Worm (Caenorhabditis elegans) whole organism, late embryonic: ENCODE measurements around the gene ZC239.5.
"Not testable (repeated sequence)": the region's sequence is repeated elsewhere in the genome, so short reads cannot be mapped to it uniquely, and the experiment has no call there.

ENCODE experiments used
- ceh-18 ChIP-seq: sonication (generic microtip); optimal IDR thresholded peaks from 2 replicates; lab custom pipeline; 2016; ENCODE audit warnings: missing genetic modification characterization, missing compliant biosample characterization
- ceh-31 ChIP-seq: sonication (generic microtip); optimal IDR thresholded peaks from 2 replicates; lab custom pipeline; 2016; ENCODE audit warnings: missing genetic modification characterization, missing compliant biosample characterization
- dve-1 ChIP-seq: sonication (generic microtip); optimal IDR thresholded peaks from 2 replicates; lab custom pipeline; 2017; ENCODE audit warnings: antibody characterized with exemption, mild to moderate bottlenecking, missing genetic modification characterization, missing compliant biosample characterization
- eyg-1 ChIP-seq: sonication (generic microtip); optimal IDR thresholded peaks from 2 replicates; lab custom pipeline; 2016; ENCODE audit warnings: missing genotype, missing genetic modification characterization, missing compliant biosample characterization
- nfya-1 ChIP-seq: sonication (generic microtip); optimal IDR thresholded peaks from 2 replicates; lab custom pipeline; 2017; ENCODE audit warnings: missing genetic modification characterization, mild to moderate bottlenecking, missing compliant biosample characterization, antibody characterized with exemption, moderate library complexity
- nhr-11 ChIP-seq: fragments of 150-350 bp; optimal IDR thresholded peaks from 2 replicates; lab custom pipeline; 2014; ENCODE audit warnings: missing biosample characterization, missing genetic modification characterization
- pha-4 ChIP-seq: fragments of 150-350 bp; optimal IDR thresholded peaks from 2 replicates; lab custom pipeline; 2018; ENCODE audit warnings: missing biosample characterization, missing genetic modification reagents, missing genetic modification characterization
- pqm-1 ChIP-seq: sonication (generic microtip); optimal IDR thresholded peaks from 2 replicates; lab custom pipeline; 2016; ENCODE audit warnings: missing genetic modification characterization, missing compliant biosample characterization
- ref-2 ChIP-seq: sonication (generic microtip); optimal IDR thresholded peaks from 2 replicates; lab custom pipeline; 2016; ENCODE audit warnings: missing genetic modification characterization, missing compliant biosample characterization
- tbx-2 ChIP-seq: sonication (generic microtip); optimal IDR thresholded peaks from 2 replicates; lab custom pipeline; 2016; ENCODE audit warnings: missing genetic modification characterization, missing compliant biosample characterization
- unc-3 ChIP-seq, 2 experiments: fragments of 200-800 bp in 1 of 2; sonication (Bioruptor generic) in 1 of 2; sonication (generic microtip) in 1 of 2; conservative IDR thresholded peaks in 1 of 2; optimal IDR thresholded peaks in 1 of 2; 2 replicates each; pipeline versions ENCODE4 v1.3.6 to Lab custom; 2016 to 2022; ENCODE audit warnings: missing compliant biosample characterization in 2 of 2, missing genetic modification characterization in 2 of 2, missing genetic modification reagents in 1 of 2
- unc-42 ChIP-seq: sonication (generic microtip); optimal IDR thresholded peaks from 2 replicates; lab custom pipeline; 2016; ENCODE audit warnings: missing genotype, missing genetic modification characterization, missing compliant biosample characterization

DNA sequence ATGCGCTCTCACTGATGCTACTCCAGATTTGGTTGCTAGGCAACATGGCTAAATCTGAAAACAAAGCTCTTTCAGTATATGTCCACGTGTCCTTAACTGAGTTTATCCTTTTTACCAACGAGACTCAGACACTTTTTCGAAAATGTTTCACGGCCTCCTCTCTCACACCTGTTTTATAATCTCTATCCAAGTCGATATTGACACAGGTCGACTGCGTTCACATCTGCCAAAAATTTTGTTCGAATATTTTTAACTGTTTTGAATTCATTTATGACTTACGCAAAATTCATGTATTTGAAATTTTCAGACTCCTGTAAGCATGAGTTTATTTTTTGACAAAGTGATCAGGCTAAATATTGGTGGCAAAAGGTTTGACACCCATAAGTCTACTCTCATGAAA, 5.3 kb downstream of the ZC239.5 start, which contains the start of gene ZC239.3:
- TF ChIP-seq unc-42 (tag; lab: Kevin White, UChicago); pha-4; nhr-11; ref-2 (tag; lab: Kevin White, UChicago); dve-1 (tag; lab: Kevin White, UChicago); eyg-1 (tag; lab: Kevin White, UChicago); pqm-1 (tag; lab: Kevin White, UChicago); nfya-1 (tag; lab: Kevin White, UChicago); tbx-2 (tag; lab: Kevin White, UChicago); ceh-31; unc-3 (GFP tag; conservative IDR thresholded peaks at IDR 0.05; lab: Robert Waterston, UW); unc-3 (tag; optimal IDR thresholded peaks at IDR 0.05; lab: Kevin White, UChicago); ceh-18: not testable (repeated sequence)
